Fruit fly (Drosophila melanogaster) whole organism, prepupa: Measurements from ENCODE around the gene Nup358.

Experiments
- Blimp-1 ChIP-seq: fragments of 200-800 bp; sonication (Bioruptor generic); optimal IDR thresholded peaks from 3 replicates; lab custom pipeline; 2017; ENCODE audit warnings: missing biosample characterization, missing genetic modification characterization, mild to moderate bottlenecking, moderate library complexity, missing genetic modification reagents
- CG10631 ChIP-seq: fragments of 200-800 bp; sonication (Bioruptor generic); optimal IDR thresholded peaks from 2 replicates; lab custom pipeline; 2016; ENCODE audit warnings: missing biosample characterization, missing genetic modification characterization
- CG11762 ChIP-seq: fragments of 200-800 bp; sonication (Bioruptor generic); optimal IDR thresholded peaks from 3 replicates; lab custom pipeline; 2016; ENCODE audit warnings: missing biosample characterization, missing genetic modification characterization; ENCODE audit not compliant: insufficient read depth
- CG11902 ChIP-seq: fragments of 200-800 bp; sonication (Bioruptor generic); optimal IDR thresholded peaks from 3 replicates; lab custom pipeline; 2016; ENCODE audit warnings: missing biosample characterization, missing genetic modification characterization
- CG15336 ChIP-seq: fragments of 200-800 bp; sonication (Bioruptor generic); IDR thresholded peaks from 2 replicates; pipeline ENCODE4 v1.3.6; 2022; ENCODE audit warnings: missing biosample characterization, missing genetic modification characterization
- CG1621 ChIP-seq: fragments of 200-800 bp; sonication (Bioruptor generic); optimal IDR thresholded peaks from 3 replicates; lab custom pipeline; 2018; ENCODE audit warnings: missing biosample characterization, mild to moderate bottlenecking, missing genetic modification characterization
- CG3032 ChIP-seq: fragments of 200-800 bp; optimal IDR thresholded peaks from 2 replicates; lab custom pipeline; 2019; ENCODE audit warnings: missing biosample characterization, mild to moderate bottlenecking, missing genetic modification characterization, moderate library complexity
- CG31627 ChIP-seq: fragments of 200-800 bp; sonication (Bioruptor generic); optimal IDR thresholded peaks from 3 replicates; lab custom pipeline; 2016; ENCODE audit warnings: missing biosample characterization, missing genetic modification characterization
- CG34406 ChIP-seq: fragments of 200-800 bp; sonication (Bioruptor generic); optimal IDR thresholded peaks from 3 replicates; lab custom pipeline; 2016; ENCODE audit warnings: missing biosample characterization, missing genetic modification characterization
- CG4318 ChIP-seq: fragments of 200-800 bp; sonication (Bioruptor generic); optimal IDR thresholded peaks from 3 replicates; lab custom pipeline; 2017; ENCODE audit warnings: missing biosample characterization, mild to moderate bottlenecking, missing genetic modification characterization
- CG6163 ChIP-seq: fragments of 200-800 bp; sonication (Bioruptor generic); IDR thresholded peaks from 3 replicates; pipeline ENCODE4 v1.3.6; 2022; ENCODE audit warnings: missing biosample characterization, missing genetic modification characterization
- CG6276 ChIP-seq: fragments of 200-800 bp; sonication (Bioruptor generic); optimal IDR thresholded peaks from 2 replicates; lab custom pipeline; 2017; ENCODE audit warnings: missing biosample characterization, mild to moderate bottlenecking, missing genetic modification characterization
- CG6792 ChIP-seq: fragments of 200-800 bp; sonication (Bioruptor generic); optimal IDR thresholded peaks from 3 replicates; lab custom pipeline; 2016; ENCODE audit warnings: missing biosample characterization, missing genetic modification characterization
- CG6854 ChIP-seq: fragments of 200-800 bp; sonication (Bioruptor generic); optimal IDR thresholded peaks from 2 replicates; lab custom pipeline; 2017; ENCODE audit warnings: missing biosample characterization, mild to moderate bottlenecking, missing genetic modification characterization
- CG8119 ChIP-seq: fragments of 200-800 bp; sonication (Bioruptor generic); IDR thresholded peaks from 3 replicates; pipeline ENCODE4 v1.3.6; 2022; ENCODE audit warnings: missing biosample characterization, missing genetic modification characterization
- CG8319 ChIP-seq: fragments of 200-800 bp; sonication (Bioruptor generic); optimal IDR thresholded peaks from 3 replicates; lab custom pipeline; 2016; ENCODE audit warnings: missing biosample characterization, missing genetic modification characterization
- CG8632 ChIP-seq: fragments of 200-800 bp; sonication (Bioruptor generic); optimal IDR thresholded peaks from 3 replicates; lab custom pipeline; 2016; ENCODE audit warnings: missing biosample characterization, missing genetic modification characterization
- CG9139 ChIP-seq: fragments of 200-800 bp; sonication (Bioruptor generic); optimal IDR thresholded peaks from 3 replicates; lab custom pipeline; 2017; ENCODE audit warnings: missing biosample characterization, mild to moderate bottlenecking, missing genetic modification characterization
- Eip75B ChIP-seq: fragments of 200-800 bp; sonication (Bioruptor generic); optimal IDR thresholded peaks from 3 replicates; lab custom pipeline; 2016; ENCODE audit warnings: missing biosample characterization, missing genetic modification characterization
- Eip78C ChIP-seq: fragments of 200-800 bp; sonication (Bioruptor generic); peaks from one replicate; lab custom pipeline; 2016; ENCODE audit warnings: missing biosample characterization, missing genetic modification characterization
- Eip93F ChIP-seq: fragments of 200-800 bp; sonication (Bioruptor generic); optimal IDR thresholded peaks from 2 replicates; lab custom pipeline; 2016; ENCODE audit warnings: missing biosample characterization, mild to moderate bottlenecking, missing genetic modification characterization
- Hr38 ChIP-seq: sonication (Bioruptor generic); optimal IDR thresholded peaks from 2 replicates; lab custom pipeline; 2016; ENCODE audit warnings: missing biosample characterization, missing genetic modification characterization
- Hr4 ChIP-seq: fragments of 200-800 bp; sonication (Bioruptor generic); optimal IDR thresholded peaks from 3 replicates; lab custom pipeline; 2016; ENCODE audit warnings: missing biosample characterization, missing genetic modification characterization
- Lpt ChIP-seq: fragments of 200-800 bp; sonication (Bioruptor generic); optimal IDR thresholded peaks from 3 replicates; lab custom pipeline; 2016; ENCODE audit warnings: missing biosample characterization, missing genetic modification characterization
- Met ChIP-seq: fragments of 200-800 bp; sonication (Bioruptor generic); optimal IDR thresholded peaks from 3 replicates; lab custom pipeline; 2016; ENCODE audit warnings: missing biosample characterization, missing genetic modification characterization
- OdsH ChIP-seq: fragments of 200-800 bp; sonication (Bioruptor generic); optimal IDR thresholded peaks from 3 replicates; lab custom pipeline; 2016; ENCODE audit warnings: missing biosample characterization, missing genetic modification characterization
- Smox ChIP-seq: fragments of 200-800 bp; sonication (Bioruptor generic); optimal IDR thresholded peaks from 3 replicates; lab custom pipeline; 2016; ENCODE audit warnings: missing biosample characterization, missing genetic modification characterization
- Sox102F ChIP-seq: fragments of 200-800 bp; sonication (Bioruptor generic); optimal IDR thresholded peaks from 2 replicates; lab custom pipeline; 2016; ENCODE audit warnings: missing biosample characterization, mild to moderate bottlenecking, missing genetic modification characterization
- Sox15 ChIP-seq: fragments of 200-800 bp; sonication (Bioruptor generic); optimal IDR thresholded peaks from 3 replicates; lab custom pipeline; 2016; ENCODE audit warnings: missing biosample characterization, missing genetic modification characterization
- acj6 ChIP-seq: fragments of 200-800 bp; sonication (Bioruptor generic); optimal IDR thresholded peaks from 3 replicates; lab custom pipeline; 2016; ENCODE audit warnings: missing biosample characterization, missing genetic modification characterization
- dac ChIP-seq: fragments of 200-800 bp; sonication (Bioruptor generic); optimal IDR thresholded peaks from 2 replicates; lab custom pipeline; 2017; ENCODE audit warnings: missing biosample characterization, mild to moderate bottlenecking, missing genetic modification characterization
- dsx ChIP-seq: fragments of 200-800 bp; optimal IDR thresholded peaks from 3 replicates; lab custom pipeline; 2019; ENCODE audit warnings: missing biosample characterization, mild to moderate bottlenecking, missing genetic modification characterization, moderate library complexity; ENCODE audit not compliant: poor library complexity, severe bottlenecking
- eg ChIP-seq: fragments of 200-800 bp; sonication (Bioruptor generic); IDR thresholded peaks from 3 replicates; pipeline ENCODE4 v1.3.6; 2022; ENCODE audit warnings: missing biosample characterization, missing genetic modification characterization
- esn ChIP-seq: fragments of 200-800 bp; sonication (Bioruptor generic); optimal IDR thresholded peaks from 2 replicates; lab custom pipeline; 2016; ENCODE audit warnings: missing biosample characterization, mild to moderate bottlenecking, missing genetic modification characterization, moderate library complexity
- fd85E ChIP-seq: fragments of 200-800 bp; sonication (Bioruptor generic); optimal IDR thresholded peaks from 3 replicates; lab custom pipeline; 2016; ENCODE audit warnings: missing biosample characterization, missing genetic modification characterization
- fkh ChIP-seq: fragments of 200-800 bp; sonication (Bioruptor generic); optimal IDR thresholded peaks from 3 replicates; lab custom pipeline; 2017; ENCODE audit warnings: missing biosample characterization, mild to moderate bottlenecking, missing genetic modification characterization, moderate library complexity
- lz ChIP-seq: fragments of 200-800 bp; sonication (Bioruptor generic); optimal IDR thresholded peaks from 3 replicates; lab custom pipeline; 2016; ENCODE audit warnings: missing biosample characterization, missing genetic modification characterization
- salr ChIP-seq, 2 experiments: fragments of 200-800 bp; sonication (Bioruptor generic); optimal IDR thresholded peaks; 3 replicates each; lab custom pipeline; 2016 to 2018; ENCODE audit warnings: missing biosample characterization in 2 of 2, missing genetic modification characterization in 2 of 2, mild to moderate bottlenecking in 1 of 2
- ss ChIP-seq, 2 experiments: fragments of 200-800 bp; sonication (Bioruptor generic); optimal IDR thresholded peaks; 2 replicates in 1 of 2; 3 replicates in 1 of 2; lab custom pipeline; 2017 to 2018; ENCODE audit warnings: mild to moderate bottlenecking in 2 of 2, missing biosample characterization in 2 of 2, missing genetic modification characterization in 2 of 2, moderate library complexity in 1 of 2
- svp ChIP-seq: fragments of 200-800 bp; sonication (Bioruptor generic); peaks from one replicate; lab custom pipeline; 2016; ENCODE audit warnings: missing biosample characterization, missing genetic modification characterization
- topi ChIP-seq: fragments of 200-800 bp; sonication (Bioruptor generic); optimal IDR thresholded peaks from 3 replicates; lab custom pipeline; 2016; ENCODE audit warnings: missing biosample characterization, missing genetic modification characterization
- vri ChIP-seq: fragments of 200-800 bp; sonication (Bioruptor generic); optimal IDR thresholded peaks from 3 replicates; lab custom pipeline; 2016; ENCODE audit warnings: missing biosample characterization, mild to moderate bottlenecking, missing genetic modification characterization

Nup358 gene

dm6 chr3R:25249145-25250141, at the start of gene Nup358:
Nup358 (plus strand) TSS chr3R:25249348.
- peak; percentile 4 for TF ChIP-seq CG31627 (GFP tag; lab: Kevin White, UChicago)
- TF ChIP-seq CG15336 (GFP tag; lab: Robert Waterston, UW): no peak
- TF ChIP-seq esn: peak; percentile 37
- no peak for TF ChIP-seq svp (GFP tag; lab: Kevin White, UChicago)
- no peak for TF ChIP-seq Hr4 (GFP tag; lab: Kevin White, UChicago)

- TF ChIP-seq Eip75B (peak; percentile 9), fd85E (GFP tag; lab: Kevin White, UChicago) (no peak), CG1621 (peak; percentile 91), Met (GFP tag; lab: Kevin White, UChicago) (no peak), vri (GFP tag; lab: Kevin White, UChicago) (peak; percentile 57), CG8119 (GFP tag; lab: Robert Waterston, UW) (0 out of 3 replicates have a peak, but pooled peaks have one; percentile 28), CG6854 (GFP tag; lab: Kevin White, UChicago) (peak; percentile 89), CG9139 (GFP tag; lab: Kevin White, UChicago) (peak; percentile 42), Sox102F (GFP tag; lab: Kevin White, UChicago) (peak; percentile 9), ss (GFP tag; optimal IDR thresholded peaks at IDR 0.05; lab: Kevin White, UChicago) (peak; percentile 33 to 94), Eip78C (GFP tag; lab: Kevin White, UChicago) (peak; percentile 10), dsx (GFP tag; lab: Kevin White, UChicago) (peak; percentile 60), fkh (no peak)
Measured at dm6 chr3R:25205413-25205977, 43.7 kb upstream of the Nup358 start.

dm6 chr3R:25207405-25208003, 41.6 kb upstream of the Nup358 start:
- TF ChIP-seq Sox15 (GFP tag; lab: Kevin White, UChicago) (peak; percentile 61), Eip93F (GFP tag; lab: Kevin White, UChicago) (no peak), CG8632 (GFP tag; lab: Kevin White, UChicago) (peak; percentile 83), eg (GFP tag; lab: Robert Waterston, UW) (peak; percentile 90), Lpt (GFP tag; lab: Kevin White, UChicago) (peak; percentile 79), Met (GFP tag; lab: Kevin White, UChicago) (peak; percentile 76), CG8119 (GFP tag; lab: Robert Waterston, UW) (peak; percentile 94), svp (GFP tag; lab: Kevin White, UChicago) (peak; percentile 89), Smox (GFP tag; lab: Kevin White, UChicago) (peak; percentile 76), Eip78C (GFP tag; lab: Kevin White, UChicago) (peak; percentile 95), CG9139 (GFP tag; lab: Kevin White, UChicago) (peak; percentile 76), CG3032 (peak; percentile 84), Sox102F (GFP tag; lab: Kevin White, UChicago) (peak; percentile 74), Hr4 (GFP tag; lab: Kevin White, UChicago) (peak; percentile 89), OdsH (GFP tag; lab: Kevin White, UChicago) (peak; percentile 89), CG4318 (GFP tag; lab: Kevin White, UChicago) (peak; percentile 75), CG10631 (GFP tag; lab: Kevin White, UChicago) (peak; percentile 87), lz (GFP tag; lab: Kevin White, UChicago) (peak; percentile 71), CG1621 (peak; percentile 84), CG6276 (GFP tag; lab: Kevin White, UChicago) (peak; percentile 89), acj6 (peak; percentile 83), CG6792 (peak; percentile 76), fd85E (GFP tag; lab: Kevin White, UChicago) (peak; percentile 35), CG11902 (GFP tag; lab: Kevin White, UChicago) (peak; percentile 61), CG6163 (GFP tag; lab: Robert Waterston, UW) (peak; percentile 87), topi (GFP tag; lab: Kevin White, UChicago) (peak; percentile 69), CG6854 (GFP tag; lab: Kevin White, UChicago) (peak; percentile 22), dac (GFP tag; lab: Kevin White, UChicago) (peak; percentile 82), CG8319 (peak; percentile 62), Blimp-1 (GFP tag; lab: Kevin White, UChicago) (no peak), CG34406 (GFP tag; lab: Kevin White, UChicago) (peak; percentile 85), Eip75B (peak; percentile 80), salr (GFP tag; optimal IDR thresholded peaks at IDR 0.05; lab: Kevin White, UChicago) (peak; percentile 64 to 77), Hr38 (GFP tag; lab: Kevin White, UChicago) (no peak), CG11762 (GFP tag; lab: Kevin White, UChicago) (peak; percentile 77)
